Fruit fly (Drosophila melanogaster) whole organism, embryonic: Measurements from ENCODE around the gene eys.
A peak's percentile ranks its signal among the peaks of the same experiment; 100 is the strongest.

Source experiments
- Atf3 ChIP-seq: fragments of 200-800 bp; sonication (Bioruptor generic); optimal IDR thresholded peaks from 3 replicates; lab custom pipeline; 2016; ENCODE audit warnings: missing biosample characterization, missing genetic modification characterization
- CG10366 ChIP-seq: fragments of 200-800 bp; sonication (Bioruptor generic); IDR thresholded peaks from 2 replicates; pipeline ENCODE4 v1.3.6; 2022; ENCODE audit warnings: missing biosample characterization, missing genetic modification characterization
- CG10462 ChIP-seq: fragments of 200-800 bp; sonication (Bioruptor generic); optimal IDR thresholded peaks from 2 replicates; lab custom pipeline; 2016; ENCODE audit warnings: missing biosample characterization, missing genetic modification characterization
- CG11093 ChIP-seq: fragments of 200-800 bp; sonication (Bioruptor generic); IDR thresholded peaks from 3 replicates; pipeline ENCODE4 v1.3.6; 2022; ENCODE audit warnings: missing biosample characterization, missing genetic modification characterization
- CG11695 ChIP-seq: fragments of 200-800 bp; sonication (Bioruptor generic); IDR thresholded peaks from 3 replicates; pipeline ENCODE4 v1.3.6; 2022; ENCODE audit warnings: missing biosample characterization, missing genetic modification characterization
- CG12104 ChIP-seq: fragments of 200-800 bp; sonication (Bioruptor generic); optimal IDR thresholded peaks from 3 replicates; lab custom pipeline; 2016; ENCODE audit warnings: missing biosample characterization, missing genetic modification characterization
- CG12391 ChIP-seq: fragments of 200-800 bp; sonication (Bioruptor generic); optimal IDR thresholded peaks from 3 replicates; lab custom pipeline; 2018; ENCODE audit warnings: missing biosample characterization, mild to moderate bottlenecking, missing genetic modification characterization, moderate library complexity
- CG12744 ChIP-seq: fragments of 200-800 bp; sonication (Bioruptor generic); optimal IDR thresholded peaks from 2 replicates; lab custom pipeline; 2016; ENCODE audit warnings: missing biosample characterization, missing genetic modification characterization
- CG14710 ChIP-seq: fragments of 200-800 bp; sonication (Bioruptor generic); optimal IDR thresholded peaks from 3 replicates; lab custom pipeline; 2019; ENCODE audit warnings: missing biosample characterization, mild to moderate bottlenecking, missing genetic modification characterization, moderate library complexity
- CG15696 ChIP-seq: fragments of 200-800 bp; sonication (Bioruptor generic); optimal IDR thresholded peaks from 2 replicates; lab custom pipeline; 2019; ENCODE audit warnings: missing biosample characterization, mild to moderate bottlenecking, missing genetic modification characterization, moderate library complexity
- CG17361 ChIP-seq: fragments of 200-800 bp; sonication (Bioruptor generic); IDR thresholded peaks from 3 replicates; pipeline ENCODE4 v1.3.6; 2022; ENCODE audit warnings: missing biosample characterization, missing genetic modification characterization
- CG17385 ChIP-seq: fragments of 200-800 bp; sonication (Bioruptor generic); optimal IDR thresholded peaks from 3 replicates; lab custom pipeline; 2018; ENCODE audit warnings: missing biosample characterization, mild to moderate bottlenecking, missing genetic modification characterization
- CG17829 ChIP-seq: fragments of 200-800 bp; optimal IDR thresholded peaks from 2 replicates; lab custom pipeline; 2019; ENCODE audit warnings: missing biosample characterization, mild to moderate bottlenecking, missing genetic modification characterization, moderate library complexity
- CG2712 ChIP-seq: fragments of 200-800 bp; optimal IDR thresholded peaks from 3 replicates; lab custom pipeline; 2019; ENCODE audit warnings: missing biosample characterization, mild to moderate bottlenecking, missing genetic modification characterization, moderate library complexity
- CG31224 ChIP-seq: fragments of 200-800 bp; sonication (Bioruptor generic); IDR thresholded peaks from 2 replicates; pipeline ENCODE4 v1.3.6; 2022; ENCODE audit warnings: missing biosample characterization, missing genetic modification characterization
- CG3163 ChIP-seq: fragments of 200-800 bp; sonication (Bioruptor generic); optimal IDR thresholded peaks from 3 replicates; lab custom pipeline; 2016; ENCODE audit warnings: missing biosample characterization, missing genetic modification characterization
- CG42726 ChIP-seq: fragments of 200-800 bp; sonication (Bioruptor generic); IDR thresholded peaks from 2 replicates; pipeline ENCODE4 v1.3.6; 2022; ENCODE audit warnings: missing biosample characterization, missing genetic modification characterization; ENCODE audit not compliant: partially characterized antibody
- CG4404 ChIP-seq: fragments of 200-800 bp; sonication (Bioruptor generic); IDR thresholded peaks from 2 replicates; pipeline ENCODE4 v1.3.6; 2022; ENCODE audit warnings: missing biosample characterization, missing genetic modification characterization
- CG6689 ChIP-seq: fragments of 200-800 bp; sonication (Bioruptor generic); IDR thresholded peaks from 2 replicates; pipeline ENCODE4 v1.3.6; 2022; ENCODE audit warnings: missing biosample characterization, missing genetic modification characterization
- Chrac-16 ChIP-seq: fragments of 200-800 bp; sonication (Bioruptor generic); optimal IDR thresholded peaks from 3 replicates; lab custom pipeline; 2016; ENCODE audit warnings: missing biosample characterization, missing genetic modification characterization
- CoRest ChIP-seq: fragments of 200-800 bp; sonication (Bioruptor generic); optimal IDR thresholded peaks from 3 replicates; lab custom pipeline; 2018; ENCODE audit warnings: missing biosample characterization, mild to moderate bottlenecking, missing genetic modification characterization, moderate library complexity
- GATAe ChIP-seq: fragments of 200-800 bp; sonication (Bioruptor generic); conservative IDR thresholded peaks from 2 replicates; pipeline ENCODE4 v1.3.6; 2022; ENCODE audit warnings: missing biosample characterization, missing genetic modification characterization
- H2.0 ChIP-seq: fragments of 200-800 bp; sonication (Bioruptor generic); IDR thresholded peaks from 2 replicates; pipeline ENCODE4 v1.3.6; 2022; ENCODE audit warnings: missing biosample characterization, missing genetic modification characterization
- HmgZ ChIP-seq: fragments of 200-800 bp; sonication (Bioruptor generic); optimal IDR thresholded peaks from 2 replicates; lab custom pipeline; 2018; ENCODE audit warnings: missing biosample characterization, mild to moderate bottlenecking, missing genetic modification characterization
- Mad ChIP-seq: fragments of 200-800 bp; sonication (Bioruptor generic); optimal IDR thresholded peaks from 2 replicates; lab custom pipeline; 2016; ENCODE audit warnings: missing biosample characterization, missing genetic modification characterization
- Max ChIP-seq: fragments of 200-800 bp; sonication (Bioruptor generic); optimal IDR thresholded peaks from 2 replicates; lab custom pipeline; 2016; ENCODE audit warnings: missing biosample characterization, mild to moderate bottlenecking, missing genetic modification characterization
- NFAT ChIP-seq: fragments of 200-800 bp; sonication (Bioruptor generic); IDR thresholded peaks from 2 replicates; pipeline ENCODE4 v1.3.6; 2022; ENCODE audit warnings: missing biosample characterization, missing genetic modification characterization
- Neu2 ChIP-seq: fragments of 200-800 bp; sonication (Bioruptor generic); optimal IDR thresholded peaks from 3 replicates; lab custom pipeline; 2016; ENCODE audit warnings: missing biosample characterization, missing genetic modification characterization, borderline replicate concordance
- Sin3A ChIP-seq: fragments of >200 bp; optimal IDR thresholded peaks from 2 replicates; lab custom pipeline; 2018
- ap ChIP-seq: fragments of 200-800 bp; sonication (Bioruptor generic); IDR thresholded peaks from 2 replicates; pipeline ENCODE4 v1.3.6; 2022; ENCODE audit warnings: missing biosample characterization, missing genetic modification characterization
- bbx ChIP-seq: fragments of 200-800 bp; sonication (Bioruptor generic); IDR thresholded peaks from 2 replicates; pipeline ENCODE4 v1.3.6; 2022; ENCODE audit warnings: missing biosample characterization, missing genetic modification characterization; ENCODE audit not compliant: partially characterized antibody
- bowl ChIP-seq: fragments of 200-800 bp; sonication (Bioruptor generic); IDR thresholded peaks from 2 replicates; pipeline ENCODE4 v1.3.6; 2022; ENCODE audit warnings: missing biosample characterization, missing genetic modification characterization
- corto ChIP-seq: fragments of 200-800 bp; sonication (Bioruptor generic); optimal IDR thresholded peaks from 2 replicates; lab custom pipeline; 2016; ENCODE audit warnings: missing biosample characterization, mild to moderate bottlenecking, missing genetic modification characterization, moderate library complexity
- crc ChIP-seq: fragments of 200-800 bp; sonication (Bioruptor generic); optimal IDR thresholded peaks from 2 replicates; lab custom pipeline; 2016; ENCODE audit warnings: missing biosample characterization, missing genetic modification characterization
- cwo ChIP-seq: fragments of 200-800 bp; sonication (Bioruptor generic); optimal IDR thresholded peaks from 3 replicates; lab custom pipeline; 2017; ENCODE audit warnings: missing biosample characterization, missing genetic modification characterization, mild to moderate bottlenecking, moderate library complexity, missing genetic modification reagents
- gsb-n ChIP-seq: fragments of 200-800 bp; sonication (Bioruptor generic); optimal IDR thresholded peaks from 3 replicates; lab custom pipeline; 2018; ENCODE audit warnings: missing biosample characterization, mild to moderate bottlenecking, missing genetic modification characterization
- h ChIP-seq: fragments of >200 bp; optimal IDR thresholded peaks from 2 replicates; lab custom pipeline; 2017
- ind ChIP-seq: fragments of 200-800 bp; sonication (Bioruptor generic); optimal IDR thresholded peaks from 3 replicates; lab custom pipeline; 2016; ENCODE audit warnings: missing biosample characterization, missing genetic modification characterization
- kay ChIP-seq: fragments of 200-800 bp; sonication (Bioruptor generic); optimal IDR thresholded peaks from 2 replicates; lab custom pipeline; 2016; ENCODE audit warnings: missing biosample characterization, missing genetic modification characterization
- lbe ChIP-seq: fragments of 200-800 bp; sonication (Bioruptor generic); optimal IDR thresholded peaks from 2 replicates; lab custom pipeline; 2016; ENCODE audit warnings: missing biosample characterization, mild to moderate bottlenecking, missing genetic modification characterization
- luna ChIP-seq: fragments of 200-800 bp; sonication (Bioruptor generic); optimal IDR thresholded peaks from 2 replicates; lab custom pipeline; 2016; ENCODE audit warnings: missing biosample characterization, missing genetic modification characterization
- nmo ChIP-seq: fragments of 200-800 bp; sonication (Bioruptor generic); optimal IDR thresholded peaks from 2 replicates; lab custom pipeline; 2018; ENCODE audit warnings: missing biosample characterization, mild to moderate bottlenecking, missing genetic modification characterization, moderate library complexity
- otp ChIP-seq: fragments of 200-800 bp; sonication (Bioruptor generic); IDR thresholded peaks from 3 replicates; pipeline ENCODE4, ENCODE4 v1.3.6; 2022; ENCODE audit warnings: missing biosample characterization, missing genetic modification characterization
- ranshi ChIP-seq: fragments of 200-800 bp; sonication (Bioruptor generic); IDR thresholded peaks from 2 replicates; pipeline ENCODE4 v1.3.6; 2022; ENCODE audit warnings: missing biosample characterization, missing genetic modification characterization
- row ChIP-seq: fragments of 200-800 bp; sonication (Bioruptor generic); IDR thresholded peaks from 3 replicates; pipeline ENCODE4 v1.3.6; 2022; ENCODE audit warnings: missing biosample characterization, missing genetic modification characterization
- salm ChIP-seq: fragments of 200-800 bp; sonication (Bioruptor generic); optimal IDR thresholded peaks from 2 replicates; lab custom pipeline; 2018; ENCODE audit warnings: missing biosample characterization, mild to moderate bottlenecking, missing genetic modification characterization
- sd ChIP-seq: fragments of 200-800 bp; sonication (Bioruptor generic); optimal IDR thresholded peaks from 3 replicates; lab custom pipeline; 2018; ENCODE audit warnings: missing biosample characterization, mild to moderate bottlenecking, missing genetic modification characterization, moderate library complexity
- sens-2 ChIP-seq: fragments of 200-800 bp; sonication (Bioruptor generic); IDR thresholded peaks from 2 replicates; pipeline ENCODE4 v1.3.6; 2022; ENCODE audit warnings: missing biosample characterization, missing genetic modification characterization
- slbo ChIP-seq: fragments of 200-800 bp; sonication (Bioruptor generic); IDR thresholded peaks from 2 replicates; pipeline ENCODE4 v1.3.6; 2022; ENCODE audit warnings: missing biosample characterization, missing genetic modification characterization
- stc ChIP-seq: fragments of 200-800 bp; sonication (Bioruptor generic); IDR thresholded peaks from 2 replicates; pipeline ENCODE4 v1.3.6; 2022; ENCODE audit warnings: missing biosample characterization, missing genetic modification characterization
- tap ChIP-seq: fragments of 200-800 bp; optimal IDR thresholded peaks from 3 replicates; lab custom pipeline; 2019; ENCODE audit warnings: missing biosample characterization, mild to moderate bottlenecking, missing genetic modification characterization, moderate library complexity
- z ChIP-seq: fragments of 200-800 bp; sonication (Bioruptor generic); IDR thresholded peaks from 3 replicates; pipeline ENCODE4 v1.3.6; 2022; ENCODE audit warnings: missing biosample characterization, missing genetic modification characterization
- zen ChIP-seq: fragments of 200-800 bp; sonication (Bioruptor generic); optimal IDR thresholded peaks from 3 replicates; lab custom pipeline; 2018; ENCODE audit warnings: missing biosample characterization, mild to moderate bottlenecking, missing genetic modification characterization, moderate library complexity

Gene eys

DNA sequence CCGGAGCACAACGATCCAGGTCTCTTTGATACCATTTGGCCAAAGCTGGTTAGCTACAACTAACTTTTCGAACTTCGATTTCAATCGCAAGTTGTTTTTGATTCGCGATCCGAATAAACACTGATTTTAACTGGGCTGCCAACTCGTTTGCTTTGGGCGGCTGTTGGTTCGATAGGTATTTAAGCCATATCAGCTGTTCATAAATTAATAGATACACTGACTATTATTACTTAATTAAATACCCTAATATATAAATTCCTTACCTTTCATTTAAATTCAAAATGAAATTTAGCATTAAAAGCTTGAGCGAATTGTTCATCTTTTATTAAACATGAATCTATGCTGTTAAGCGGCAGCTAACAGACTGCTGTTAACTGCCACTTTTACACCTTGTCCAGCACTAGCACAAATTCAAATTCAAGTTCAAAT is 45.8 kb downstream of the eys start, which contains the start of gene CG9967 (continued):
- no peak for TF ChIP-seq gsb-n (tag; lab: Kevin White, UChicago)
- TF ChIP-seq Max (GFP tag; lab: Kevin White, UChicago), result no peak
- 0 out of 2 replicates have a peak, but pooled peaks have one; percentile 21 for TF ChIP-seq bbx (GFP tag; lab: Robert Waterston, UW)
- TF ChIP-seq CG3163 (GFP tag; lab: Kevin White, UChicago), result no peak
- TF ChIP-seq Sin3A (lab: Kevin White, UChicago), result peak; percentile 47
- TF ChIP-seq Neu2 (GFP tag; lab: Kevin White, UChicago), result no peak
- TF ChIP-seq CG11695, result no peak
- no peak for TF ChIP-seq CG17385 (GFP tag; lab: Kevin White, UChicago)
- TF ChIP-seq HmgZ (tag; lab: Kevin White, UChicago), result peak; percentile 12
- no peak for TF ChIP-seq tap (tag; lab: Kevin White, UChicago)
- no peak for TF ChIP-seq CG10462 (GFP tag; lab: Kevin White, UChicago)
- peak; percentile 51 for TF ChIP-seq CG14710 (tag; lab: Kevin White, UChicago)
- no peak for TF ChIP-seq GATAe (GFP tag; lab: Robert Waterston, UW)
- TF ChIP-seq CG12744 (GFP tag; lab: Kevin White, UChicago), result no peak
- TF ChIP-seq CG17361, result peak; percentile 24; the same call in 1 of the 3 replicates
- no peak for TF ChIP-seq z (GFP tag; lab: Robert Waterston, UW)
- no peak for TF ChIP-seq h (lab: Kevin White, UChicago)
- TF ChIP-seq CG12104, result no peak
- TF ChIP-seq nmo (GFP tag; lab: Kevin White, UChicago), result peak; percentile 29
- no peak for TF ChIP-seq crc (GFP tag; lab: Kevin White, UChicago)
- TF ChIP-seq CoRest, result peak; percentile 37
- peak; percentile 35 for TF ChIP-seq Mad (GFP tag; lab: Kevin White, UChicago)
- no peak for TF ChIP-seq otp (GFP tag; lab: Robert Waterston, UW)
- no peak for TF ChIP-seq kay
- TF ChIP-seq Atf3 (GFP tag; lab: Kevin White, UChicago), result no peak
- TF ChIP-seq sens-2 (GFP tag; lab: Robert Waterston, UW), result peak; percentile 58
- TF ChIP-seq salm (tag; lab: Kevin White, UChicago), result no peak
- no peak for TF ChIP-seq CG31224
- TF ChIP-seq ap (GFP tag; lab: Robert Waterston, UW), result no peak
- TF ChIP-seq row (GFP tag; lab: Robert Waterston, UW), result peak; percentile 59
- no peak for TF ChIP-seq CG42726 (GFP tag; lab: Robert Waterston, UW)
- TF ChIP-seq bowl, result no peak
- TF ChIP-seq Chrac-16 (GFP tag; lab: Kevin White, UChicago), result peak; percentile 1
- no peak for TF ChIP-seq cwo (GFP tag; lab: Kevin White, UChicago)
- no peak for TF ChIP-seq slbo (GFP tag; lab: Robert Waterston, UW)
- no peak for TF ChIP-seq CG11093 (GFP tag; lab: Robert Waterston, UW)
- TF ChIP-seq lbe (GFP tag; lab: Kevin White, UChicago), result peak; percentile 45
- TF ChIP-seq ranshi (GFP tag; lab: Robert Waterston, UW), result no peak
- TF ChIP-seq ind (GFP tag; lab: Kevin White, UChicago), result no peak
- peak; percentile 9 for TF ChIP-seq zen (tag; lab: Kevin White, UChicago)
- TF ChIP-seq luna, result no peak
- no peak for TF ChIP-seq CG6689 (GFP tag; lab: Robert Waterston, UW)
- peak; percentile 11 for TF ChIP-seq CG17829 (tag; lab: Kevin White, UChicago)
- TF ChIP-seq CG15696 (tag; lab: Kevin White, UChicago), result no peak
- no peak for TF ChIP-seq sd (tag; lab: Kevin White, UChicago)
- TF ChIP-seq CG4404 (GFP tag; lab: Robert Waterston, UW), result no peak
- no peak for TF ChIP-seq NFAT (GFP tag; lab: Robert Waterston, UW)
- no peak for TF ChIP-seq corto (GFP tag; lab: Kevin White, UChicago)
- no peak for TF ChIP-seq CG10366 (GFP tag; lab: Robert Waterston, UW)
- peak; percentile 43 for TF ChIP-seq CG12391 (tag; lab: Kevin White, UChicago)
- TF ChIP-seq stc (GFP tag; lab: Robert Waterston, UW), result no peak
- TF ChIP-seq CG2712, result peak; percentile 31
- no peak for TF ChIP-seq H2.0
